ENCODE assay signal across 1 fruit fly cellular context in the genomic region with DNA sequence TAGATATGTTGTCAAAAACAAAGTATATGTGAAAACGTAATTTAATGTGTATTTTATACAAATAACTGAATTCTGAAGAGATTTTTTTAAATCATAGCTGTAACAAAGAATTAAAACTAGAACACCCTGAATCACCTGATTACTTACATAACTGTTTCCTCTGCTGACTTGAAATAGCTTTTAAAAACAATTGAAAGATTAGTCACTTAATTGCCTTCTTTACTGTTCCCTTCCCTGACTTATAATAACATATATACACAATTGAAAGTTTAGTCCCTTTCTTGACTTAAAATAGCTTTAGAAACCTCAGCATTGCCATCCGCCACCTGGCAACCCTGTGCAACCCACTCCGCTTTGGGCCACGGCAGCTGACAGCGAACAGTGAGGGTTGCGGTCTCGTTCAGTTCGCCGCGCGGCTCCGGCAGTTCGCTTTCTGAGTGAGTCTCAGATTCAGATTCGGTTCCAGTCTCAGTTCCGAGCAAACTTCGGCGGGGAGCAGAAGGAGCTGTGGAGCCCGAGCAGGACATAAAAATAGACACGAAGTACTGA.
TF ChIP-seq lines count a peak whose summit lies in the region.

TSS of gene CG34384 (plus strand) at position 381 of the 549 bp plus-strand sequence.

TF ChIP-seq in whole organism, embryonic, 481 proteins besides CTCF, POLR2A, EP300 and RAD21 (continued from another document):
- TF ChIP-seq amos (GFP tag; IDR thresholded peaks at IDR 0.05; lab: Robert Waterston, UW; ENCODE audit: partially characterized antibody), result no peak
- TF ChIP-seq Hand (GFP tag; optimal IDR thresholded peaks at IDR 0.05; lab: Kevin White, UChicago), result peak; percentile 66
- peak; percentile 44 for TF ChIP-seq CG17829 (tag; optimal IDR thresholded peaks at IDR 0.05; lab: Kevin White, UChicago)
- TF ChIP-seq HLH54F (GFP tag; optimal IDR thresholded peaks at IDR 0.05; lab: Kevin White, UChicago), result peak; percentile 27
- TF ChIP-seq pum (GFP tag; optimal IDR thresholded peaks at IDR 0.05; lab: Kevin White, UChicago), result peak; percentile 31
- TF ChIP-seq CG2120 (GFP tag; optimal IDR thresholded peaks at IDR 0.05; lab: Kevin White, UChicago), result peak; percentile 77
- TF ChIP-seq CG14441 (GFP tag; IDR thresholded peaks at IDR 0.05; lab: Robert Waterston, UW), result peak; percentile 33; the same call in 1 of the 2 replicates
- TF ChIP-seq Hmr (GFP tag; optimal IDR thresholded peaks at IDR 0.05; lab: Kevin White, UChicago), result peak; percentile 76
- peak; percentile 50 for TF ChIP-seq abd-A (tag; optimal IDR thresholded peaks at IDR 0.05; lab: Kevin White, UChicago)
- TF ChIP-seq grau (tag; optimal IDR thresholded peaks at IDR 0.05; lab: Kevin White, UChicago), result peak; percentile 60
- TF ChIP-seq az2 (GFP tag; optimal IDR thresholded peaks at IDR 0.05; lab: Kevin White, UChicago), result peak; percentile 57
- peak; percentile 62 for TF ChIP-seq nmo (GFP tag; optimal IDR thresholded peaks at IDR 0.05; lab: Kevin White, UChicago)
- peak; percentile 51 for TF ChIP-seq CG9932 (GFP tag; IDR thresholded peaks at IDR 0.05; lab: Robert Waterston, UW)
- TF ChIP-seq Dip3 (GFP tag; optimal IDR thresholded peaks at IDR 0.05; lab: Kevin White, UChicago), result no peak
- peak; percentile 31 for TF ChIP-seq fd96Cb (tag; optimal IDR thresholded peaks at IDR 0.05; lab: Kevin White, UChicago)
- TF ChIP-seq tap (tag; optimal IDR thresholded peaks at IDR 0.05; lab: Kevin White, UChicago), result peak; percentile 54
- no peak for TF ChIP-seq CG2199 (GFP tag; IDR thresholded peaks at IDR 0.05; lab: Robert Waterston, UW)
- TF ChIP-seq Oli (tag; optimal IDR thresholded peaks at IDR 0.05; lab: Kevin White, UChicago), result peak; percentile 67
- TF ChIP-seq Max (GFP tag; optimal IDR thresholded peaks at IDR 0.05; lab: Kevin White, UChicago), result peak; percentile 39
- no peak for TF ChIP-seq CG17568 (GFP tag; optimal IDR thresholded peaks at IDR 0.05; lab: Kevin White, UChicago)
- TF ChIP-seq CG1233 (GFP tag; optimal IDR thresholded peaks at IDR 0.05; lab: Kevin White, UChicago), result peak; percentile 56
- TF ChIP-seq odd (GFP tag; optimal IDR thresholded peaks at IDR 0.05; lab: Kevin White, UChicago), result peak; percentile 18
- TF ChIP-seq B-H2 (GFP tag; optimal IDR thresholded peaks at IDR 0.05; lab: Kevin White, UChicago), result peak; percentile 5
- TF ChIP-seq dmrt99B (tag; optimal IDR thresholded peaks at IDR 0.05; lab: Kevin White, UChicago), result peak; percentile 70
- peak; percentile 40 for TF ChIP-seq CG9437 (GFP tag; optimal IDR thresholded peaks at IDR 0.05; lab: Kevin White, UChicago)
- no peak for TF ChIP-seq CG30431 (GFP tag; optimal IDR thresholded peaks at IDR 0.05; lab: Kevin White, UChicago)
- no peak for TF ChIP-seq CG8290 (GFP tag; optimal IDR thresholded peaks at IDR 0.05; lab: Kevin White, UChicago)
- peak in 1 of 2 experiments; percentile 38 for TF ChIP-seq CG8290 (tag; optimal IDR thresholded peaks at IDR 0.05; lab: Kevin White, UChicago)
- peak; percentile 71 for TF ChIP-seq BtbVII (GFP tag; optimal IDR thresholded peaks at IDR 0.05; lab: Kevin White, UChicago)
- peak; percentile 35 for TF ChIP-seq CG7786 (GFP tag; optimal IDR thresholded peaks at IDR 0.05; lab: Kevin White, UChicago)
- no peak for TF ChIP-seq ERR (GFP tag; optimal IDR thresholded peaks at IDR 0.05; lab: Kevin White, UChicago)
- TF ChIP-seq Chrac-16 (GFP tag; optimal IDR thresholded peaks at IDR 0.05; lab: Kevin White, UChicago), result peak; percentile 14
- no peak for TF ChIP-seq Gsc (GFP tag; IDR thresholded peaks at IDR 0.05; lab: Robert Waterston, UW)
- TF ChIP-seq CG16815 (GFP tag; optimal IDR thresholded peaks at IDR 0.05; lab: Kevin White, UChicago), result peak; percentile 35
- peak; percentile 38 for TF ChIP-seq bab2 (GFP tag; optimal IDR thresholded peaks at IDR 0.05; lab: Kevin White, UChicago)
- no peak for TF ChIP-seq CG3163 (GFP tag; optimal IDR thresholded peaks at IDR 0.05; lab: Kevin White, UChicago)
- no peak for TF ChIP-seq YL-1 (GFP tag; optimal IDR thresholded peaks at IDR 0.05; lab: Kevin White, UChicago)
- peak; percentile 69; the same call in 1 of the 3 replicates for TF ChIP-seq z (GFP tag; IDR thresholded peaks at IDR 0.05; lab: Robert Waterston, UW)
- no peak for TF ChIP-seq ash1 (GFP tag; optimal IDR thresholded peaks at IDR 0.05; lab: Kevin White, UChicago)
- TF ChIP-seq gro (GFP tag; optimal IDR thresholded peaks at IDR 0.05; lab: Kevin White, UChicago), result peak; percentile 24
- TF ChIP-seq CG9609 (GFP tag; optimal IDR thresholded peaks at IDR 0.05; lab: Kevin White, UChicago), result peak; percentile 27
- TF ChIP-seq CG6254 (GFP tag; optimal IDR thresholded peaks at IDR 0.05; lab: Kevin White, UChicago), result peak; percentile 28
- no peak for TF ChIP-seq CG5953 (GFP tag; IDR thresholded peaks at IDR 0.05; lab: Robert Waterston, UW)
- TF ChIP-seq tx (GFP tag; optimal IDR thresholded peaks at IDR 0.05; lab: Kevin White, UChicago), result peak; percentile 14
- peak; percentile 72 for TF ChIP-seq CG12104 (GFP tag; optimal IDR thresholded peaks at IDR 0.05; lab: Kevin White, UChicago)
- 0 out of 2 replicates have a peak, but pooled peaks have one; percentile 11 for TF ChIP-seq CG14014 (GFP tag; IDR thresholded peaks at IDR 0.05; lab: Robert Waterston, UW)
- TF ChIP-seq gcm (GFP tag; optimal IDR thresholded peaks at IDR 0.05; lab: Kevin White, UChicago), result no peak
- TF ChIP-seq CG2202 (tag; optimal IDR thresholded peaks at IDR 0.05; lab: Kevin White, UChicago), result no peak
- no peak for TF ChIP-seq lov (optimal IDR thresholded peaks at IDR 0.05; lab: Kevin White, UChicago)
- no peak for TF ChIP-seq lov (GFP tag; IDR thresholded peaks at IDR 0.05; lab: Robert Waterston, UW)
- TF ChIP-seq en (GFP tag; optimal IDR thresholded peaks at IDR 0.05; lab: Kevin White, UChicago), result peak; percentile 17
- peak; percentile 6 to 49 for TF ChIP-seq Hr51 (GFP tag; optimal IDR thresholded peaks at IDR 0.05; lab: Kevin White, UChicago)
- TF ChIP-seq CG7839 (tag; optimal IDR thresholded peaks at IDR 0.05; lab: Kevin White, UChicago), result peak; percentile 60
- TF ChIP-seq Nf-YC (tag; optimal IDR thresholded peaks at IDR 0.05; lab: Kevin White, UChicago), result peak; percentile 66
- TF ChIP-seq CG9727 (GFP tag; optimal IDR thresholded peaks at IDR 0.05; lab: Kevin White, UChicago), result peak; percentile 82
- TF ChIP-seq CG17361 (GFP tag; IDR thresholded peaks at IDR 0.05; lab: Robert Waterston, UW), result peak; percentile 87
- peak; percentile 59 for TF ChIP-seq ind (GFP tag; optimal IDR thresholded peaks at IDR 0.05; lab: Kevin White, UChicago)
- TF ChIP-seq CG18619 (GFP tag; optimal IDR thresholded peaks at IDR 0.05; lab: Kevin White, UChicago), result peak; percentile 70
- no peak for TF ChIP-seq gsb (GFP tag; IDR thresholded peaks at IDR 0.05; lab: Robert Waterston, UW)
- peak; percentile 40 for TF ChIP-seq Xbp1 (GFP tag; optimal IDR thresholded peaks at IDR 0.05; lab: Kevin White, UChicago)
- no peak for TF ChIP-seq crol (GFP tag; IDR thresholded peaks at IDR 0.05; lab: Robert Waterston, UW)
- TF ChIP-seq Doc3 (GFP tag; IDR thresholded peaks at IDR 0.05; lab: Robert Waterston, UW; ENCODE audit: partially characterized antibody), result no peak
- peak; percentile 33 for TF ChIP-seq btn (GFP tag; optimal IDR thresholded peaks at IDR 0.05; lab: Kevin White, UChicago)
- TF ChIP-seq maf-S (GFP tag; optimal IDR thresholded peaks at IDR 0.05; lab: Kevin White, UChicago), result peak; percentile 32
- no peak for TF ChIP-seq luna (GFP tag; optimal IDR thresholded peaks at IDR 0.05; lab: Kevin White, UChicago)
- TF ChIP-seq sqz (GFP tag; optimal IDR thresholded peaks at IDR 0.05; lab: Kevin White, UChicago), result no peak
- peak; percentile 14 for TF ChIP-seq Atf-2 (GFP tag; optimal IDR thresholded peaks at IDR 0.05; lab: Kevin White, UChicago)
- TF ChIP-seq dpn (GFP tag; optimal IDR thresholded peaks at IDR 0.05; lab: Kevin White, UChicago), result peak; percentile 36 to 54
- TF ChIP-seq gem (tag; optimal IDR thresholded peaks at IDR 0.05; lab: Kevin White, UChicago), result peak; percentile 65
- peak; percentile 34 for TF ChIP-seq Hsf (GFP tag; optimal IDR thresholded peaks at IDR 0.05; lab: Kevin White, UChicago)
- 0 out of 3 replicates have a peak, but pooled peaks have one; percentile 38 for TF ChIP-seq CG11695 (GFP tag; IDR thresholded peaks at IDR 0.05; lab: Robert Waterston, UW)
- no peak for TF ChIP-seq Stat92E (GFP tag; optimal IDR thresholded peaks at IDR 0.05; lab: Kevin White, UChicago)
- peak; percentile 58; the same call in 2 of the 3 replicates for TF ChIP-seq dysf (GFP tag; IDR thresholded peaks at IDR 0.05; lab: Robert Waterston, UW)
- TF ChIP-seq CG4424 (GFP tag; optimal IDR thresholded peaks at IDR 0.05; lab: Kevin White, UChicago), result peak; percentile 69
- TF ChIP-seq HLHmδ (GFP tag; optimal IDR thresholded peaks at IDR 0.05; lab: Kevin White, UChicago), result no peak
- TF ChIP-seq CG7271 (tag; optimal IDR thresholded peaks at IDR 0.05; lab: Kevin White, UChicago), result no peak
- peak; percentile 30 for TF ChIP-seq CG9215 (GFP tag; IDR thresholded peaks at IDR 0.05; lab: Robert Waterston, UW)
- no peak for TF ChIP-seq fd102C (GFP tag; optimal IDR thresholded peaks at IDR 0.05; lab: Kevin White, UChicago)
- peak; percentile 79 for TF ChIP-seq Fer1 (GFP tag; optimal IDR thresholded peaks at IDR 0.05; lab: Kevin White, UChicago)
- TF ChIP-seq CG2875 (GFP tag; optimal IDR thresholded peaks at IDR 0.05; lab: Kevin White, UChicago), result no peak
- no peak for TF ChIP-seq Hr78 (GFP tag; optimal IDR thresholded peaks at IDR 0.05; lab: Kevin White, UChicago)
- peak; percentile 60 for TF ChIP-seq CG4820 (GFP tag; optimal IDR thresholded peaks at IDR 0.05; lab: Kevin White, UChicago)
- TF ChIP-seq Jarid2 (GFP tag; optimal IDR thresholded peaks at IDR 0.05; lab: Kevin White, UChicago), result no peak
- no peak for TF ChIP-seq trem (tag; optimal IDR thresholded peaks at IDR 0.05; lab: Kevin White, UChicago)
- TF ChIP-seq Scr (GFP tag; IDR thresholded peaks at IDR 0.05; lab: Robert Waterston, UW; ENCODE audit: partially characterized antibody), result no peak
- TF ChIP-seq Side (GFP tag; optimal IDR thresholded peaks at IDR 0.05; lab: Kevin White, UChicago), result peak; percentile 31
- no peak for TF ChIP-seq Hr3 (GFP tag; optimal IDR thresholded peaks at IDR 0.05; lab: Kevin White, UChicago)
- no peak for TF ChIP-seq inv (GFP tag; IDR thresholded peaks at IDR 0.05; lab: Robert Waterston, UW; ENCODE audit: partially characterized antibody)
- TF ChIP-seq tio (GFP tag; optimal IDR thresholded peaks at IDR 0.05; lab: Kevin White, UChicago), result peak; percentile 42
- 0 out of 2 replicates have a peak, but pooled peaks have one; percentile 36 for TF ChIP-seq CG32532 (GFP tag; IDR thresholded peaks at IDR 0.05; lab: Robert Waterston, UW)
- TF ChIP-seq HLH4C (GFP tag; IDR thresholded peaks at IDR 0.05; lab: Robert Waterston, UW; ENCODE audit: partially characterized antibody), result no peak
- TF ChIP-seq grn (GFP tag; optimal IDR thresholded peaks at IDR 0.05; lab: Kevin White, UChicago), result no peak
- no peak for TF ChIP-seq hbn (GFP tag; IDR thresholded peaks at IDR 0.05; lab: Robert Waterston, UW; ENCODE audit: partially characterized antibody)
- peak; percentile 86 for TF ChIP-seq CG15514 (GFP tag; optimal IDR thresholded peaks at IDR 0.05; lab: Kevin White, UChicago)
- TF ChIP-seq CG4617 (GFP tag; optimal IDR thresholded peaks at IDR 0.05; lab: Kevin White, UChicago; ENCODE audit: borderline replicate concordance), result no peak
- TF ChIP-seq Xrp1 (GFP tag; IDR thresholded peaks at IDR 0.05; lab: Robert Waterston, UW), result peak; percentile 57; the same call in 1 of the 2 replicates
- 0 out of 2 replicates have a peak, but pooled peaks have one; percentile 20 for TF ChIP-seq CG6272 (GFP tag; IDR thresholded peaks at IDR 0.05; lab: Robert Waterston, UW)
- TF ChIP-seq CG10979 (tag; optimal IDR thresholded peaks at IDR 0.05; lab: Kevin White, UChicago), result peak; percentile 68
- TF ChIP-seq CG14710 (tag; optimal IDR thresholded peaks at IDR 0.05; lab: Kevin White, UChicago), result peak; percentile 72
- peak; percentile 17 for TF ChIP-seq exex (tag; optimal IDR thresholded peaks at IDR 0.05; lab: Kevin White, UChicago)
- peak; percentile 10 for TF ChIP-seq fu2 (GFP tag; optimal IDR thresholded peaks at IDR 0.05; lab: Kevin White, UChicago)
- TF ChIP-seq CoRest (tag; optimal IDR thresholded peaks at IDR 0.05; lab: Kevin White, UChicago), result peak; percentile 70
- peak; percentile 29; the same call in 1 of the 2 replicates for TF ChIP-seq Rfx (GFP tag; IDR thresholded peaks at IDR 0.05; lab: Robert Waterston, UW)
- peak; percentile 40 for TF ChIP-seq CG8359 (GFP tag; optimal IDR thresholded peaks at IDR 0.05; lab: Kevin White, UChicago; ENCODE audit: borderline replicate concordance)
- TF ChIP-seq CG9817 (tag; optimal IDR thresholded peaks at IDR 0.05; lab: Kevin White, UChicago), result peak; percentile 51
- TF ChIP-seq nerfin-1 (tag; optimal IDR thresholded peaks at IDR 0.05; lab: Kevin White, UChicago), result peak; percentile 45
- TF ChIP-seq slbo (GFP tag; IDR thresholded peaks at IDR 0.05; lab: Robert Waterston, UW), result peak; percentile 55
- peak; percentile 48 for TF ChIP-seq CG15269 (tag; optimal IDR thresholded peaks at IDR 0.05; lab: Kevin White, UChicago)
